Fruit fly (Drosophila melanogaster) Kc167 (cell line): ENCODE measurements around the gene lectin-21Cb.

ENCODE experiments used
- Myc ChIP-seq: fragments of >200 bp; optimal IDR thresholded peaks from 2 replicates; lab custom pipeline; 2017; ENCODE audit warnings: missing external identifiers
- Sin3A ChIP-seq: fragments of >200 bp; optimal IDR thresholded peaks from 2 replicates; lab custom pipeline; 2018; ENCODE audit warnings: missing external identifiers
- h ChIP-seq: fragments of >200 bp; optimal IDR thresholded peaks from 3 replicates; lab custom pipeline; 2018; ENCODE audit warnings: missing external identifiers
- insv ChIP-seq: fragments of >200 bp; optimal IDR thresholded peaks from 3 replicates; lab custom pipeline; 2018; ENCODE audit warnings: missing external identifiers
- psq ChIP-seq: fragments of >200 bp; optimal IDR thresholded peaks from 2 replicates; lab custom pipeline; 2017; ENCODE audit warnings: missing external identifiers
- ttk ChIP-seq: sonication (Bioruptor generic); optimal IDR thresholded peaks from 2 replicates; lab custom pipeline; 2017; ENCODE audit warnings: missing external identifiers

lectin-21Cb gene

DNA sequence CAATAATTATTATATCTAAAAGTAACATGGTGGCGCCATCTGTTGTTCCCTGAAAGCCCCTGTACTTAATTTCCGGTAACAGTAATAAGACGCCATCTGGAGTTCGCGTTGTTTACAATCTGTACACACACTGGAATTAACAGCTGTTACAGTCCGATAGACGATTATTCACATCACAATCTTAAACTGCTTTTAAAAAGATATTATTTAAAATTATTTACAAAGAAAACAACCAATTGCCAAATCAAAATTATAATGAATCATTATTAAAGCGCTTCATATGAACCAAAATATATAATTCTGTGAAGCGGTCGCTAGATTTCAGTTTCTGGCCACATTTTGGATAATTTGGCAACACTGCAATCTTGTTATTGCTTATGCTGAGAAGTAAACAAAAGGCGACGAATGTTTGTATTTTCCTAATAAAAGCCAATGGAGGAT lies 18.5 kb downstream of the lectin-21Cb start, which contains the start of gene CG13689:
CG13689 (plus strand) TSS at position 375 of the 441 bp plus-strand sequence.
- no peak for TF ChIP-seq Myc (lab: Kevin White, UChicago)
- TF ChIP-seq psq (lab: Kevin White, UChicago): no peak
- no peak for TF ChIP-seq insv (lab: Kevin White, UChicago)
- no peak for TF ChIP-seq ttk (lab: Kevin White, UChicago)
- no peak for TF ChIP-seq h
- TF ChIP-seq Sin3A (lab: Kevin White, UChicago): no peak

DNA sequence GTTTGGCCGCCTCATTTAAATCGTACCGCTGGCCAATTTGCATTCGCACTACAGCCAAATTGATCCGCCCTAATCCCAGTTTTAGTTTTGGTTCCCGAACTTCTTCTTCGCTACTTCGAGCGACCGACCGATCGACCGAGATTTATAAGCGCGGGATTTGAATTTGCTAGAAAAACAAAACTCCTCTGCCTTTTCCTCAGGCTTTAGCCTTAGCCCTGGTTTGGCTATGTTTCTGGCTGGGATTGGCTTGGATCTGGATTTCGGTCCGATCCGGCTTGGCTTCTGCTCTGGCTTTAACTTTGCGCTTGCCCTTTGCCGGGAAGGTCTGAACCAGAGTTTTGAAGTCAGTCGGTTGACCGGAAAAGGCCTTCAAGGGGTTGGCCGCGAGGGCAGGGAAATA lies 19.2 kb downstream of the lectin-21Cb start:
- TF ChIP-seq psq (lab: Kevin White, UChicago) (no peak), Myc (lab: Kevin White, UChicago) (no peak), Sin3A (lab: Kevin White, UChicago) (no peak), h (no peak), ttk (lab: Kevin White, UChicago) (no peak), insv (lab: Kevin White, UChicago) (no peak)

DNA sequence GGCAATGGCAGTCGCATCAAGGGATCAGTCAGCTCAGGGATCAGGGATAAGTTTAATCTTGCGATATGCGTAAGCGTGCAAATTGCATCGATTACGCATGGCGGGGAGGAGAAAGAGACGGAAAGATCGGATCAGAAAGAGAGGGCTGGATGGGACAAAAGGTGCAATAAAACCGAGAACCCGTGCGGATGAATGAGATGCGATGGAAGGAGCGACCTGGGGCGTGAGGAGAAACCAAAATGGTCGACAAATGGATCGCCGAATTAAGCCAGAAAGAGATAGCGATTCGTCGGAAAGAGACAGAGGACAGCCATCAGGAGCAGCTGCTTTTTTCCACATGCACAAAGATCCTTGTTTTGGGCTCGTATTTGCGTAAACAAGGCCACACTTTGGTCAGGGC lies 23.2 kb downstream of the lectin-21Cb start:
- TF ChIP-seq psq (lab: Kevin White, UChicago): no peak

DNA sequence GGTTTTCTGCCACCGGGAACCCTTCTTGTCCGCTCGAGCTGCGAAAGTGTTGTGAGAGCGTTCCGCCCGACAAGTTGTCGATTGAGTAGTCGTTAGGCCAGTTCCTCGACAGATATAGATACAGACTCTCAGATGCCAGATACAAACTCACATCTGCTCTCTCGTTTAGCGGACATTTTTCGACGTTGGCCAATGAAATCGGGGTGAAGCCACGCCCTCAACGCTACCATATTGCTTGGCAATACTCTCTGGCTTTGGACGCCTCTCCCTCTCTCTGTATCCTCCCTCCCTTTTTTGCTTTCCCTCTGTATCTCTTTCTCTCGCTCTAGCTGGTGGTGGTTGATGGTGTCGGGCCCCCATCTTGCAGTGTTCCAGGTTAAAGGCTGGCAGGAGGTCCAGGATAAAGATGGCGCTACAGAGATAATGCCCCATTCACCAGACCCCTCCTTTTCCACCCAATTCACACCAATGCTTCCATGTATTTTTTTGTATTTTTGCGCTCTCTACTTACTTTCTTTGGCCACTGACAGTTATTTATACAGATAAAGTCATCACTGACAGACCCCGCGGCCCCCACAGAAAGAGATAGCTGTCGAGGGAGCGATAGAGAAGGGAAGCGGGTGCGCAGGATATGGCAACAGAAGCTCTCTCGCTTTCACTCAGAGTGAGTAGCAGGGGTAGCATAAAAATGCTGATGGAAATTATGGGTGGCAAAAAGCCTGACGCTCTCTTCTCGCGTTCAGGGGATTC lies 26.2 kb downstream of the lectin-21Cb start, which contains the start of gene Gsc:
Gsc (minus strand) TSS at position 51 of the 750 bp plus-strand sequence.
- TF ChIP-seq Myc (lab: Kevin White, UChicago) (no peak), Sin3A (lab: Kevin White, UChicago) (no peak), h (no peak), psq (lab: Kevin White, UChicago) (no peak)

DNA sequence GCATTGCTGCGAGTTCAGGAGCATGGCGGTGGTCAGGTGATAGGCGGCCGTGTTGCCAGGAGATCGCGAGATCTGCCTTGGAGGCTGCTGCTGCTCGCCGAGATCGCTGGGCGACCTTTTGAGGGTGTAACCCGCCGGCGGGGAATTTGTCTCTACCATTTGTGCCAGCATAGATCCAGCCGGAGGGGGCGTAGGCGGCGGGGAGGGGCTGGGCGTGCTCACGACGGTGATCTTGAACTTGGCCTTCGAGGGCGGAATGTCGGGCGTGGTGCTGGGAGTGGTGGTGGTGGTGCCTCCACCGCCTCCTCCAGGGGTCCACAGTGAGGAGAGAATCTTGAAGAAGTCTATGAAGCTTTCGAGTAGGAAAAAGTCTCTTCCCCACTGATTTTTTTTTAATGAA lies 27.0 kb downstream of the lectin-21Cb start:
- no peak for TF ChIP-seq insv (lab: Kevin White, UChicago)

DNA sequence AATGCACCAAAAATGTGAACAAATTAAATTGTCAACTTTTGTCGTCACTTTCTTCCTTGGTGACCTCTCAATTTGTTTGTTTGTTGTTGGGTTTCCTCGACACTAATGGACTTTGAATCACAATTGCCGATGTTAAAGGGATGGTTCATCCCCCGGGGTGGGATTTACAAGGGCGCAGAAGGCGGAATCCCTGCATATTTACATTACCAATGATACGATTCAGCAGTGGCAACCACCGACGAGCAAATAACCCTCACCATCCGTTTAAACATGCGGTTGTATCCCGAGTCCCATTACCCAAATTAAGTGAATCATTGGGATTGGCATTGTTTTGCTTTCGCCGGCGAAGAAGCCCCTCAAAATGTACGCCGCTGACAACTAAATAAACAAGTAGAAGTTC lies 29.5 kb downstream of the lectin-21Cb start:
- TF ChIP-seq insv (lab: Kevin White, UChicago) (no peak), ttk (lab: Kevin White, UChicago) (no peak), psq (lab: Kevin White, UChicago) (no peak), Sin3A (lab: Kevin White, UChicago) (no peak), Myc (lab: Kevin White, UChicago) (no peak), h (no peak)

DNA sequence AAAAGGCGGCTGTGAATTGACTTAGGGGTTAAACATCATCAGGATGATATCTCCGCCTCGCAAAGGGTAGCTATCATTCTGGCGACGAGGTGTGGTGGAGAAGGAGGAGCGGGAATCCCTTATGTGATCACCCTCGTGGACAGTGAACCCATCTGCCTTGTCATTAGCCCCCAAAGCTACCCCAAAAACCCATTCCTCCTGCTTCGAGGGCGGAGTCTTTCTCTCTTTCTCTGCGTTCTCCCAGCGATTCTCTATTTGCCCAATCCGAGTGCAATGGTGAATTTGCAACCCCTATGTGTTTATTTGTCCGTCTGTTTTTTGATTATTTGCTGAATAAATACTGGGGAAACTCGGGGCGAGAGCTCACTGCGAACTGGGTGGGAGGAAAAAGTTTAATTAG lies 35.7 kb downstream of the lectin-21Cb start:
- TF ChIP-seq insv (lab: Kevin White, UChicago) (no peak), Myc (lab: Kevin White, UChicago) (no peak), psq (lab: Kevin White, UChicago) (no peak), h (no peak)

DNA sequence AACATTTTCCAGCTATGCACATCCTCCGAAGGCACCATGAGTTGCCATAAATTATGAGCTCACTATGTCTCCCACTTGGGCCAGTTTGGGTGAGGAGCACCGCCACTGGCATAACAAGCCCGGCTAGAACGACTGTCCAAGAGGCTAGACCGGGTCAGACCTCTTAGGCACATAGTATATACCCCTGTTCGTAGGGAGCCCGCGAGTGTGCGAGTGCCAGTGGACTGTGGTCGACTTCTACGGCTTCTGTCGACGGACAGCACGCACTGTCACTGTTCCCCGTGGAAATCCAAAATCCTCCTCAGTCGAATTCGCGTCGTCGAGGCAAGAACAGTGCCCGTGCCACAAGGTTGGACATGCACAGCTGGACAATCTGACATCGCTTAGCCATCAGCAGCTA lies 43.8 kb downstream of the lectin-21Cb start, which contains the start of gene Pph13:
Pph13 (plus strand) TSS at position 301 of the 400 bp plus-strand sequence.
- TF ChIP-seq h: no peak
- no peak for TF ChIP-seq Myc (lab: Kevin White, UChicago)
- no peak for TF ChIP-seq insv (lab: Kevin White, UChicago)
- no peak for TF ChIP-seq psq (lab: Kevin White, UChicago)
- TF ChIP-seq Sin3A (lab: Kevin White, UChicago): no peak
- no peak for TF ChIP-seq ttk (lab: Kevin White, UChicago)

DNA sequence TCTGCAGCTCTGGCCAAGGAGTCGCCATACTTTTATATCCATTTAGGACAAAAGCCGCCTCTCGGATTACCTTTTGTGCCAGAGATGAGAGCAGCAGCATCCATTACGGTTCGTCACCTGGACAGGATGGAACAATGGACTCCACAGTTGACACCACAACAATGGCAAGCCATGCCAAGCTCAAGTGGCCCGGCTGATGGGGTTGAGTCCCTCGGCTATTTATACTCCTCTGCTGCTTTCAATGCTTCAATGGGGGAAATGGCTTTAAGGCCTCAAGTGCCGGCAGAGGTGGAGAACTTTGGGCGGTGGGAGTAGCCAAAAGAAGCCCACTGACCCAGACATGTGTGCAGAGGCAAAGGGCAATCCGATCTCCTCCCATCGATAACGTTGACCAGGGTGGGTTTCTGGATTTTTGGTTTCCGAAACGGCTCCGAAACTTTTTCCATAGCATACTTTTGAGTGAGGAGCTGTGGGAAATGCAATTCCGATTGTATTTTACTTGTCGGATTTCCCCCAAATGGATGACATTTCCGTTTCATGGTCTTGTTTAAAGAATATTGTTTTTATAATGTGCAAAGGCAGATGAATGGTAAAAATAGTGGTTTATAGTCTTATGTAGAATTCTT lies 44.3 kb downstream of the lectin-21Cb start, which contains the start of gene Ptth:
Ptth (minus strand) TSS at position 338 of the 626 bp plus-strand sequence.
- TF ChIP-seq psq (lab: Kevin White, UChicago) (no peak), Myc (lab: Kevin White, UChicago) (no peak), insv (lab: Kevin White, UChicago) (no peak), Sin3A (lab: Kevin White, UChicago) (no peak), h (no peak), ttk (lab: Kevin White, UChicago) (no peak)

DNA sequence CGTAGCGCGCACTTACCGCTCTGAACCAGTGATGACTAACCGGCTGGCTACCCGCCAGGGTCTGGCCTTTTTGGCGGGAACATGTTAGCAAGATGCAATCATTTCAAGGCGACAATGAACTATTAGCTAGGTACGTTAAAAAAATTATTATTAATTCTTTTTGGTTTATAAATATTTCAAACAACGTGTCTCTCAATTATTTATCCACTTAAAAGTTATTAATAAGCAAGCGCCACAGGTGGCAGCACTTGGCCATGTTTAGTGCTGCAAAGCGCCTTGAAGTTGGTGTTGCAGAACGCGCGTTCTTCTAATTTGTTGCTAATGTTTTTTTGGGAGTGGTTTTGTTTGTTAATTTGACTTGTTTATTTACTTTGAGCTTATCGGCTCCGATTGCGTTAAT lies 46.8 kb downstream of the lectin-21Cb start, which contains the start of the genes Ipk2 and cold:
Ipk2 (minus strand) TSS at position 39 of the 400 bp plus-strand sequence.
cold (plus strand) TSS at position 66 of the 400 bp plus-strand sequence.
- TF ChIP-seq insv (lab: Kevin White, UChicago): no peak
- TF ChIP-seq Sin3A (lab: Kevin White, UChicago): no peak
- no peak for TF ChIP-seq h
- no peak for TF ChIP-seq ttk (lab: Kevin White, UChicago)
- TF ChIP-seq psq (lab: Kevin White, UChicago): no peak
- TF ChIP-seq Myc (lab: Kevin White, UChicago): no peak
